Fruit fly (Drosophila melanogaster) whole organism, embryonic: ENCODE data around the gene CG32023.

ENCODE experiments used
- CG10147 ChIP-seq: fragments of 200-800 bp; sonication (Bioruptor generic); optimal IDR thresholded peaks from 2 replicates; lab custom pipeline; 2019; ENCODE audit warnings: missing biosample characterization, mild to moderate bottlenecking, missing genetic modification characterization, moderate library complexity
- CG10366 ChIP-seq: fragments of 200-800 bp; sonication (Bioruptor generic); IDR thresholded peaks from 2 replicates; pipeline ENCODE4 v1.3.6; 2022; ENCODE audit warnings: missing biosample characterization, missing genetic modification characterization
- CG10543 ChIP-seq: fragments of 200-800 bp; sonication (Bioruptor generic); optimal IDR thresholded peaks from 3 replicates; lab custom pipeline; 2017; ENCODE audit warnings: missing biosample characterization, mild to moderate bottlenecking, missing genetic modification characterization, moderate library complexity
- CG11695 ChIP-seq: fragments of 200-800 bp; sonication (Bioruptor generic); IDR thresholded peaks from 3 replicates; pipeline ENCODE4 v1.3.6; 2022; ENCODE audit warnings: missing biosample characterization, missing genetic modification characterization
- CG11696 ChIP-seq: fragments of 200-800 bp; sonication (Bioruptor generic); IDR thresholded peaks from 2 replicates; pipeline ENCODE4 v1.3.6; 2022; ENCODE audit warnings: missing biosample characterization, missing genetic modification characterization
- CG13123 ChIP-seq: fragments of 200-800 bp; sonication (Bioruptor generic); optimal IDR thresholded peaks from 2 replicates; lab custom pipeline; 2016; ENCODE audit warnings: missing biosample characterization, missing genetic modification characterization
- CG1602 ChIP-seq: fragments of 200-800 bp; sonication (Bioruptor generic); optimal IDR thresholded peaks from 3 replicates; lab custom pipeline; 2016; ENCODE audit warnings: missing biosample characterization, missing genetic modification characterization
- CG17186 ChIP-seq: fragments of 200-800 bp; sonication (Bioruptor generic); optimal IDR thresholded peaks from 3 replicates; lab custom pipeline; 2017; ENCODE audit warnings: missing biosample characterization, missing genetic modification reagents, missing genetic modification characterization
- CG18011 ChIP-seq: fragments of 200-800 bp; sonication (Bioruptor generic); optimal IDR thresholded peaks from 2 replicates; lab custom pipeline; 2017; ENCODE audit warnings: missing biosample characterization, missing genetic modification characterization, mild to moderate bottlenecking, moderate library complexity, missing genotype
- CG18262 ChIP-seq: fragments of 200-800 bp; optimal IDR thresholded peaks from 3 replicates; lab custom pipeline; 2019; ENCODE audit warnings: missing biosample characterization, mild to moderate bottlenecking, missing genetic modification characterization, moderate library complexity
- CG2678 ChIP-seq: fragments of 200-800 bp; sonication (Bioruptor generic); optimal IDR thresholded peaks from 3 replicates; lab custom pipeline; 2019; ENCODE audit warnings: missing biosample characterization, mild to moderate bottlenecking, missing genetic modification characterization, moderate library complexity
- CG2889 ChIP-seq: fragments of 200-800 bp; sonication (Bioruptor generic); IDR thresholded peaks from 3 replicates; pipeline ENCODE4 v1.3.6; 2022; ENCODE audit warnings: missing biosample characterization, missing genetic modification characterization
- CG4328 ChIP-seq: fragments of 200-800 bp; sonication (Bioruptor generic); optimal IDR thresholded peaks from 3 replicates; lab custom pipeline; 2017; ENCODE audit warnings: missing biosample characterization, missing genetic modification reagents, missing genetic modification characterization
- CG6175 ChIP-seq: fragments of 200-800 bp; sonication (Bioruptor generic); IDR thresholded peaks from 3 replicates; pipeline ENCODE4 v1.3.6; 2022; ENCODE audit warnings: missing biosample characterization, missing genetic modification characterization
- CG6654 ChIP-seq: fragments of 200-800 bp; sonication (Bioruptor generic); optimal IDR thresholded peaks from 2 replicates; lab custom pipeline; 2017; ENCODE audit warnings: missing biosample characterization, mild to moderate bottlenecking, missing genetic modification characterization
- CG7372 ChIP-seq: fragments of 200-800 bp; sonication (Bioruptor generic); IDR thresholded peaks from 2 replicates; pipeline ENCODE4 v1.3.6; 2022; ENCODE audit warnings: missing biosample characterization, missing genetic modification characterization
- Deaf1 ChIP-seq: fragments of 200-800 bp; optimal IDR thresholded peaks from 3 replicates; lab custom pipeline; 2019; ENCODE audit warnings: missing biosample characterization, mild to moderate bottlenecking, missing genetic modification characterization, moderate library complexity
- Dip2 ChIP-seq: fragments of 200-800 bp; sonication (Bioruptor generic); IDR thresholded peaks from 2 replicates; pipeline ENCODE4 v1.3.6; 2022; ENCODE audit warnings: missing biosample characterization, missing genetic modification characterization
- Dp ChIP-seq: fragments of 200-800 bp; sonication (Bioruptor generic); optimal IDR thresholded peaks from 2 replicates; lab custom pipeline; 2018; ENCODE audit warnings: missing biosample characterization, mild to moderate bottlenecking, missing genetic modification characterization, moderate library complexity
- Ets65A ChIP-seq: fragments of 200-800 bp; sonication (Bioruptor generic); peaks from one replicate; lab custom pipeline; 2016; ENCODE audit warnings: missing biosample characterization, missing genetic modification characterization
- HLH4C ChIP-seq: fragments of 200-800 bp; sonication (Bioruptor generic); IDR thresholded peaks from 3 replicates; pipeline ENCODE4 v1.3.6; 2022; ENCODE audit warnings: missing biosample characterization, missing genetic modification characterization; ENCODE audit not compliant: partially characterized antibody
- Jarid2 ChIP-seq: fragments of 200-800 bp; sonication (Bioruptor generic); optimal IDR thresholded peaks from 3 replicates; lab custom pipeline; 2017; ENCODE audit warnings: mild to moderate bottlenecking, missing biosample characterization, missing genetic modification reagents, missing genetic modification characterization
- Lhr ChIP-seq: fragments of 200-800 bp; sonication (Bioruptor generic); optimal IDR thresholded peaks from 3 replicates; lab custom pipeline; 2017; ENCODE audit warnings: mild to moderate bottlenecking, missing biosample characterization, missing genetic modification reagents, missing genetic modification characterization
- Lpt ChIP-seq: fragments of >200 bp; optimal IDR thresholded peaks from 2 replicates; lab custom pipeline; 2018; ENCODE audit warnings: missing biosample characterization, missing genetic modification characterization
- Mrtf ChIP-seq: fragments of 200-800 bp; sonication (Bioruptor generic); IDR thresholded peaks from 3 replicates; pipeline ENCODE4 v1.3.6; 2022; ENCODE audit warnings: missing biosample characterization, missing genetic modification characterization
- NC2α ChIP-seq: fragments of 200-800 bp; sonication (Bioruptor generic); optimal IDR thresholded peaks from 2 replicates; lab custom pipeline; 2016; ENCODE audit warnings: missing biosample characterization, missing genetic modification characterization
- Sin3A ChIP-seq: fragments of >200 bp; optimal IDR thresholded peaks from 2 replicates; lab custom pipeline; 2018
- ara ChIP-seq: fragments of 200-800 bp; sonication (Bioruptor generic); IDR thresholded peaks from 2 replicates; pipeline ENCODE4 v1.3.6; 2022; ENCODE audit warnings: missing biosample characterization, missing genetic modification characterization
- ase ChIP-seq: fragments of 200-800 bp; sonication (Bioruptor generic); IDR thresholded peaks from 3 replicates; pipeline ENCODE4 v1.3.6; 2022; ENCODE audit warnings: missing biosample characterization, missing genetic modification characterization
- bowl ChIP-seq: fragments of 200-800 bp; sonication (Bioruptor generic); IDR thresholded peaks from 2 replicates; pipeline ENCODE4 v1.3.6; 2022; ENCODE audit warnings: missing biosample characterization, missing genetic modification characterization
- cato ChIP-seq: fragments of 200-800 bp; sonication (Bioruptor generic); optimal IDR thresholded peaks from 2 replicates; lab custom pipeline; 2016; ENCODE audit warnings: missing biosample characterization, missing genetic modification characterization, borderline replicate concordance
- crc ChIP-seq: fragments of 200-800 bp; sonication (Bioruptor generic); optimal IDR thresholded peaks from 2 replicates; lab custom pipeline; 2016; ENCODE audit warnings: missing biosample characterization, missing genetic modification characterization
- crp ChIP-seq, 2 experiments: fragments of 200-800 bp; sonication (Bioruptor generic); optimal IDR thresholded peaks; 2 replicates in 1 of 2; 3 replicates in 1 of 2; lab custom pipeline; 2017; ENCODE audit warnings: missing biosample characterization in 2 of 2, missing genetic modification characterization in 2 of 2, mild to moderate bottlenecking in 1 of 2, moderate library complexity in 1 of 2
- grn ChIP-seq: fragments of 200-800 bp; sonication (Bioruptor generic); optimal IDR thresholded peaks from 3 replicates; lab custom pipeline; 2017; ENCODE audit warnings: missing biosample characterization, missing genetic modification characterization
- ham ChIP-seq: fragments of 200-800 bp; sonication (Bioruptor generic); IDR thresholded peaks from 2 replicates; pipeline ENCODE4 v1.3.6; 2022; ENCODE audit warnings: missing biosample characterization, missing genetic modification characterization
- knrl ChIP-seq: fragments of 200-800 bp; sonication (Bioruptor generic); IDR thresholded peaks from 3 replicates; pipeline ENCODE4 v1.3.6; 2022; ENCODE audit warnings: missing biosample characterization, missing genetic modification characterization; ENCODE audit not compliant: partially characterized antibody
- lbe ChIP-seq: fragments of 200-800 bp; sonication (Bioruptor generic); optimal IDR thresholded peaks from 2 replicates; lab custom pipeline; 2016; ENCODE audit warnings: missing biosample characterization, mild to moderate bottlenecking, missing genetic modification characterization
- mirr ChIP-seq: fragments of 200-800 bp; sonication (Bioruptor generic); optimal IDR thresholded peaks from 3 replicates; lab custom pipeline; 2018; ENCODE audit warnings: missing biosample characterization, mild to moderate bottlenecking, missing genetic modification characterization
- mld ChIP-seq: fragments of 200-800 bp; sonication (Bioruptor generic); IDR thresholded peaks from 3 replicates; pipeline ENCODE4 v1.3.6; 2022; ENCODE audit warnings: missing biosample characterization, missing genetic modification characterization; ENCODE audit not compliant: partially characterized antibody
- nerfin-1 ChIP-seq: fragments of 200-800 bp; sonication (Bioruptor generic); optimal IDR thresholded peaks from 3 replicates; lab custom pipeline; 2019; ENCODE audit warnings: missing biosample characterization, mild to moderate bottlenecking, missing genetic modification characterization, moderate library complexity
- pros ChIP-seq: fragments of 200-800 bp; sonication (Bioruptor generic); optimal IDR thresholded peaks from 3 replicates; lab custom pipeline; 2019; ENCODE audit warnings: missing biosample characterization, mild to moderate bottlenecking, missing genetic modification characterization, moderate library complexity
- seq ChIP-seq: fragments of 200-800 bp; sonication (Bioruptor generic); IDR thresholded peaks from 2 replicates; pipeline ENCODE4 v1.3.6; 2022; ENCODE audit warnings: missing biosample characterization, missing genetic modification characterization
- sisA ChIP-seq: fragments of 200-800 bp; sonication (Bioruptor generic); IDR thresholded peaks from 2 replicates; pipeline ENCODE4 v1.3.6; 2022; ENCODE audit warnings: missing biosample characterization, missing genetic modification characterization
- sob ChIP-seq: fragments of 200-800 bp; sonication (Bioruptor generic); IDR thresholded peaks from 2 replicates; pipeline ENCODE4 v1.3.6; 2022; ENCODE audit warnings: missing biosample characterization, missing genetic modification characterization
- ssp ChIP-seq: fragments of 200-800 bp; sonication (Bioruptor generic); IDR thresholded peaks from 2 replicates; pipeline ENCODE4 v1.3.6; 2022; ENCODE audit warnings: missing biosample characterization, missing genetic modification characterization
- tio ChIP-seq: fragments of 200-800 bp; sonication (Bioruptor generic); optimal IDR thresholded peaks from 2 replicates; lab custom pipeline; 2017; ENCODE audit warnings: missing biosample characterization, missing genetic modification characterization, inconsistent platforms
- ttk ChIP-seq: fragments of 200-800 bp; sonication (Bioruptor generic); IDR thresholded peaks from 2 replicates; pipeline ENCODE4 v2.1.2; 2022; ENCODE audit warnings: missing biosample characterization, missing genetic modification characterization
- twi ChIP-seq: fragments of 200-800 bp; optimal IDR thresholded peaks from 2 replicates; lab custom pipeline; 2019; ENCODE audit warnings: missing biosample characterization, mild to moderate bottlenecking, missing genetic modification characterization, moderate library complexity
- vnd ChIP-seq: fragments of 200-800 bp; sonication (Bioruptor generic); IDR thresholded peaks from 3 replicates; pipeline ENCODE4 v1.3.6; 2022; ENCODE audit warnings: missing biosample characterization, missing genetic modification characterization; ENCODE audit not compliant: partially characterized antibody
- z ChIP-seq: fragments of 200-800 bp; sonication (Bioruptor generic); IDR thresholded peaks from 3 replicates; pipeline ENCODE4 v1.3.6; 2022; ENCODE audit warnings: missing biosample characterization, missing genetic modification characterization

Gene CG32023

dm6 chr3L:8823730-8824374 is 19.9 kb upstream of the CG32023 start (continued):
- TF ChIP-seq knrl (0 out of 3 replicates have a peak, but pooled peaks have one; percentile 15), ase (GFP tag; lab: Robert Waterston, UW) (no peak), sob (GFP tag; lab: Robert Waterston, UW) (0 out of 2 replicates have a peak, but pooled peaks have one; percentile 48), Dip2 (no peak), crp (GFP tag; optimal IDR thresholded peaks at IDR 0.05; lab: Kevin White, UChicago) (no peak), seq (GFP tag; lab: Robert Waterston, UW) (0 out of 2 replicates have a peak, but pooled peaks have one; percentile 25), Mrtf (GFP tag; lab: Robert Waterston, UW) (peak; percentile 4; the same call in 1 of the 3 replicates), nerfin-1 (tag; lab: Kevin White, UChicago) (no peak), pros (no peak), z (peak; percentile 43; the same call in 1 of the 3 replicates), CG7372 (no peak), CG10147 (GFP tag; lab: Kevin White, UChicago) (peak; percentile 11), CG18262 (tag; lab: Kevin White, UChicago) (peak; percentile 65), CG4328 (no peak), CG2678 (tag; lab: Kevin White, UChicago) (peak; percentile 29), ham (GFP tag; lab: Robert Waterston, UW) (no peak), mirr (no peak), mld (GFP tag; lab: Robert Waterston, UW) (no peak), lbe (GFP tag; lab: Kevin White, UChicago) (peak; percentile 23), NC2α (GFP tag; lab: Kevin White, UChicago) (no peak), CG6175 (GFP tag; lab: Robert Waterston, UW) (no peak), grn (GFP tag; lab: Kevin White, UChicago) (no peak), CG11696 (GFP tag; lab: Robert Waterston, UW) (no peak), Deaf1 (no peak), cato (GFP tag; lab: Kevin White, UChicago) (no peak), ssp (GFP tag; lab: Robert Waterston, UW) (peak; percentile 26; the same call in 1 of the 2 replicates), HLH4C (no peak), crc (no peak), ara (GFP tag; lab: Robert Waterston, UW) (peak; percentile 50), tio (GFP tag; lab: Kevin White, UChicago) (peak; percentile 24), twi (tag; lab: Kevin White, UChicago) (peak; percentile 11), CG2889 (0 out of 3 replicates have a peak, but pooled peaks have one; percentile 51), Ets65A (GFP tag; lab: Kevin White, UChicago) (peak; percentile 78), Lhr (no peak), ttk (peak; percentile 33; the same call in 1 of the 2 replicates), Dp (no peak), vnd (GFP tag; lab: Robert Waterston, UW) (no peak), bowl (GFP tag; lab: Robert Waterston, UW) (no peak), Lpt (GFP tag; lab: Kevin White, UChicago) (no peak), sisA (GFP tag; lab: Robert Waterston, UW) (peak; percentile 75), CG6654 (GFP tag; lab: Kevin White, UChicago) (no peak), Jarid2 (GFP tag; lab: Kevin White, UChicago) (no peak), CG1602 (GFP tag; lab: Kevin White, UChicago) (peak; percentile 44), CG18011 (GFP tag; lab: Kevin White, UChicago) (no peak), CG17186 (GFP tag; lab: Kevin White, UChicago) (no peak), CG10543 (GFP tag; lab: Kevin White, UChicago) (no peak), CG11695 (GFP tag; lab: Robert Waterston, UW) (0 out of 3 replicates have a peak, but pooled peaks have one; percentile 19), Sin3A (lab: Kevin White, UChicago) (no peak), CG10366 (GFP tag; lab: Robert Waterston, UW) (peak; percentile 31; the same call in 1 of the 2 replicates), CG13123 (GFP tag; lab: Kevin White, UChicago) (no peak)
